Fruit fly (Drosophila melanogaster) Kc167 (cell line): ENCODE measurements around the gene CG14443.

Experiments
- Myc ChIP-seq: fragments of >200 bp; optimal IDR thresholded peaks from 2 replicates; lab custom pipeline; 2017; ENCODE audit warnings: missing external identifiers
- Sin3A ChIP-seq: fragments of >200 bp; optimal IDR thresholded peaks from 2 replicates; lab custom pipeline; 2018; ENCODE audit warnings: missing external identifiers
- h ChIP-seq: fragments of >200 bp; optimal IDR thresholded peaks from 3 replicates; lab custom pipeline; 2018; ENCODE audit warnings: missing external identifiers
- insv ChIP-seq: fragments of >200 bp; optimal IDR thresholded peaks from 3 replicates; lab custom pipeline; 2018; ENCODE audit warnings: missing external identifiers
- psq ChIP-seq: fragments of >200 bp; optimal IDR thresholded peaks from 2 replicates; lab custom pipeline; 2017; ENCODE audit warnings: missing external identifiers
- ttk ChIP-seq: sonication (Bioruptor generic); optimal IDR thresholded peaks from 2 replicates; lab custom pipeline; 2017; ENCODE audit warnings: missing external identifiers

Gene CG14443

DNA sequence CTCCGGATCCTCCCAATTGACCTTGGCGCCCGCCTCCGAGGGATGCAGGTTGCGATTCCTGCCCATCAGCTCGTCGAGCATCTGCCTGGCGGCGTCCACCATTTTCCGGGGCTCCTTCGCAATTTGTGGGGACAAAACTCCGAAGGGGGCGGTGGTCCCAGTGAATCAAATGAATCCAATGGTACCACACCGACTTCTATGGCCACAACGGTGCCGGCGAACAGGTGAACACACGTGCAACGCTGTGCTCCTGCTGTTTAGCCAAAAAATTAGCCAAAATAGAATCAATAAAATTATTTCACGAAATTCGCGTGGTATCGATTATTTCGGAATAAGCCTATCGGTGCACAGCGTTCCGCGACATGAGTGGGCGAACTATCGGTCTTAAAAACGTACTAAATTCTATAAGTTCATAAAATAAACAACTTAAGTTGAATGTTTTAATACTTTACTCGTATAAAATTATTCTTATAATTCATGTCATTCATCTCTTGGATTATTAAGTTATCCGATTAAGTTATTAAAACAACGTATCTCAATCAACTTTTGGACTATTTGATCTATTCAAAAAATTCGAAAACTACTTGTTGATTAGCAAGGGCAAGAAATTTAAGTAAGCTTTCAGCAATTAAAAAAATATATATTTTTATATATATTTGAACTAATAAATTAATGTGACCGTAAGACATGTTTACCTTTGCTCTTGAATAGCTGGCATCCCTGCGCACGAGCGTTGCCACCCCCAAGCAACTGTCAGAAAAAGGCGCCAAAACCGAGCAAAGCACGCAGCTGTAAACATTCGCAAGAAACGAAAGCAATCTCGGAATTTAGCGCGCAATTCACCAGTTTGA is 40.1 kb downstream of the CG14443 start, which contains the start of the genes CG3198 and Mcm6:
Gene CG3198, minus strand, starts transcription at position 337 of the 851 bp plus-strand sequence.
Gene Mcm6, plus strand, starts transcription at position 751 of the 851 bp plus-strand sequence.
- TF ChIP-seq insv (no peak), psq (no peak), h (lab: Kevin White, UChicago) (no peak), Myc (no peak), ttk (no peak), Sin3A (lab: Kevin White, UChicago) (no peak)

DNA sequence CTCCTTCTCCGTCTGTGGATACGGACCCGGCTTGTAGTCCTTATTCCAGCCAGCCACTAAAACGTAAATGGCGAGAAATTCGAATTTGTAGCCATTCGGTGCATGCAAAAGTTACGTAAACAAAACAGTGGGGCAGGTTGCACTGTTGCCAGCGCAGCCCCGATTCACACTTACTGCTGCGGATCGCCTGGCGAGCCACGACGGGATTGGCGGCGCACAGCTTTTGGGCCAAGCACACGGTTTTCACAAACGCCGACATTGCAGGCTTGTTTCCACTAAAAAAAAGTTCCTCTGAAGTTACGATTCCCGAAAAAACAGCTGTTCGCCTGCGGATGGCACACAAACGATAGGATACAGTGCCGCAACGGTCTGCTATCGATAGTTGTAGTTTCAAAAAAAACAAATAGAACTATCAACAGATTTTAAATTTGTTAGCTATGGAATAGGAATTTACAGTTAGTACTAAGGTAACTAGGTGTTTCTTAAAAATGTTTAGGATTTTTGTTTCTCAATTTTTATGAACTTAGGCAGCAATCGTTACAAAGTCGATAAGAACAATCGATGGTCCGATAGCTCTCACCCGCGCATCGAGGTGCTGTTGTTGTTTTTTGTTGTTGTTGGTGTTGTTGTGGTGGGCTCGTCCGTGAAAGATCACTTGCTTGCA is 44.2 kb downstream of the CG14443 start, which contains the start of gene Fum1:
Gene Fum1, plus strand, starts transcription at position 599 of the 664 bp plus-strand sequence.
- no peak for TF ChIP-seq Myc
- peak; percentile 28 for TF ChIP-seq Sin3A (lab: Kevin White, UChicago)

DNA sequence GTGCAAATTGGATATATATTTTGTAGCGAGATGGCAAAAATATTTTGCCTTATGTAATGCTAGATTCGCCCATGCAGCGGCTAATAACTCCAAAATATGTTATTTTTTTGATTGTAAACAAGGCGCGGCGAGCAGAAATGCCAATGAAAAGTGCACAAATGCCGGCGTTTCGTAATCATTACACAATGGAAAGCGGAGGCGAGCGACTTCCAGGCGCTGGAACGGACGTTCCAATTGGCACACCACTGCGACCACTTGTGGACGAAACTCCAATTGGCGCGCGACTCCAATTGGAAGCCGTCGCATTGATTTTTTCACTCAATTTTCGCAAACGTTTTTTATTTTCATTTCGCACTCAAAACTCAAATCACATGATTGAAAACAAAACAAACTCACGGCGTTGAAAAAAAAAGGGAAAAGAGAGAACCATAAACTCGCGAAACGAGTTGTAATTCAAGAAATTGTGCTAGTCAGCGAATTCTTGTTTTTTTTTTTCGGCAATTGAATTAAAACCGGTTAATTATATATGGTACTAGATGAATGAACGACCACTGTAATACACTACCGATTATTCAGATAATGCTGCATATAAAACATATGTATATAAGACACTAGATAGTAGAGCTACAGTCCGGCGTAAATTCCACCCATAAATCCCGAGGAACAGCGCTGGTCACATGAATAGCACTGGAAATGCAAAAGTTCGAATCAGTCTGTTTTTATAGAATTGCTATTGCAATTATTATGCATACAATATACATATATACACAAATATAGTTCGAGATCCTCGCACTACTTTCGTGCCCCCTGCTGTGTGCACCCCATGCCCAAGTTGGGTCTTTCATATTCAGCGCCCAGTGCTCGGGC is 45.1 kb downstream of the CG14443 start, which contains the start of gene ND-ASHI:
Gene ND-ASHI, minus strand, starts transcription at position 484 of the 867 bp plus-strand sequence.
- TF ChIP-seq insv (no peak), Sin3A (lab: Kevin White, UChicago) (no peak), psq (no peak), ttk (no peak), Myc (no peak), h (lab: Kevin White, UChicago) (no peak)

DNA sequence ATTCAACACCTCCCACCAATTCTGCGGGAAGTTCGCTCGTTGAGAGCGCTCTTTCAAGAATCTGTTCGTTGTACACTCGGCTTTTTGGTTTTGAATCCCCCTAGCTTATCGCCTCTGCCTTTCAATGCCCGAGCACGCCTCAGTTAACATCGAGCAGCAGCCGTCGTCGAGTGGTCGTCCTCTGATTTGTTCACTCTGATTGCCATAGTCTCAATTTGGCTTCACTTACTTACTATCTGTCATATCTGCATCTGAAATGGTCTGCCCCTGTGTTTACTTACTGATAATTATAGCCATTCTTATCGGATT is 45.7 kb downstream of the CG14443 start:
- no peak for TF ChIP-seq ttk
- TF ChIP-seq h (lab: Kevin White, UChicago), result no peak
- no peak for TF ChIP-seq Sin3A (lab: Kevin White, UChicago)
- no peak for TF ChIP-seq Myc
- TF ChIP-seq insv, result no peak
- no peak for TF ChIP-seq psq

DNA sequence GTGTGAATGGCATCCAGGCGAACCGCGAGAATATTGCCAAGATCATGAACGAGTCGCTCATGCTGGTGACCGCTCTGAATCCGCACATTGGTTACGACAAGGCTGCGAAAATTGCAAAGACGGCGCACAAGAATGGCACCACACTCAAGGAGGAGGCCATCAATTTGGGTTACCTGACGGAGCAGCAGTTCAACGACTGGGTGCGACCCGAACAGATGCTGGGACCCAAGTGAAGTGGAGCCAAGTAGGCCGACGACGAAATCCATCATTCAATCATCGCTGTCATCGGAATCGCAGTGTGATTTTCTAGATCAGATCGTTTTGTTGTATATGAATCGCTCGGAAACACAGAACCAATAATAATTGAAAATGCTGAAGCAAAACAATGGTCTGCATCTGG is 47.7 kb downstream of the CG14443 start, which contains the start of gene Fum2:
Gene Fum2, plus strand, starts transcription at position 301 of the 400 bp plus-strand sequence.
- no peak for TF ChIP-seq Sin3A (lab: Kevin White, UChicago)
- no peak for TF ChIP-seq h (lab: Kevin White, UChicago)
- TF ChIP-seq Myc, result no peak

DNA sequence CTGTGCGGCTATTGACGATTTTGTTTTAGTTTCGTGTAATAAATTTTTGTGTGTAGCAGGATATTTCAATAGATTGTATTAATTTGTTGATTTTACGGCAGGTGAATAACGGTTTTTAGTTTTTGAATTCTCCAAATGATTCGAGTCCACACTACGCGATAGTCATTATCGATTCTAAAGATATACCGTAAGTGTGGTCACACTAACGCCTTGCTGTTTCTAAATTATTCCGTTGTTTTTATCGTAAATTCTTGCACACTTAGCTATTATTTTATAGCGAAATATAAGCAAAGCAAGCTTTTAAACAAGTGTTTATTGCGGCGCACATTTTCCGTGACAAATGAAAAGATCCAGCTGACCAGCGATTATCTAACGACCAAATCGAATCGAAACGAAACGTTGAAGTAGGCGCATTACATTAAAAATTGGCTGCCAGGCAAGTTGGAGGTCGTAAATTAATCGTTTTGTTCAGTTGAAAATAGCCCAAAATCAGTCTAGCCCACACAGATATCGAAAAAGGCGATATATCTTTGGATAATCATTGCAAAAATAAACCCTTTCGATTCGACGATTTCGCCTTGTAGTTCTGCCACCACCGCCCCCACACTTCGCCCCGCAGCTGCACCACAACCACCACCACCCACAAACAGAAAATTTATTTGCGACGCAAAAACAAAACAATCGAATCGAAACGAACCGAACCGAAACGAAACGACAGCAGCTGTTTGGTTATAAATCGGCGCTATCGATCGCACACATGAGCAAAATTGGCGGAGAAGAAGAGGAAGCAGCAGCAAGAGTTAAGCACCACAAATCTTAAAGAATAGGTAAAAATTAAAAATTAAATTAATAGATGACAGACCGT is 50.1 kb downstream of the CG14443 start, which contains the start of gene Pink1:
Gene Pink1, plus strand, starts transcription at position 164 of the 865 bp plus-strand sequence.
- no peak for TF ChIP-seq Sin3A (lab: Kevin White, UChicago)
- no peak for TF ChIP-seq Myc
- TF ChIP-seq insv, result no peak
- no peak for TF ChIP-seq h (lab: Kevin White, UChicago)
- TF ChIP-seq ttk, result no peak
- no peak for TF ChIP-seq psq
